Worm (Caenorhabditis elegans): ENCODE data around the gene swt-5.

Gene swt-5

ce11 chrV:9550313-9550712 is 49.1 kb downstream of the swt-5 start, which contains the start of gene ehbp-1:
Gene ehbp-1, plus strand, starts transcription at chrV:9550644.
- TF ChIP-seq nhr-28 (tag; optimal IDR thresholded peaks at IDR 0.05) (no peak), ces-1 (GFP tag; optimal IDR thresholded peaks at IDR 0.05) (peak; percentile 78), unc-120 (tag; optimal IDR thresholded peaks at IDR 0.05; ENCODE audit: poor library complexity, severe bottlenecking) (peak; percentile 58), nhr-12 (tag; optimal IDR thresholded peaks at IDR 0.05) (no peak), mep-1 (tag; optimal IDR thresholded peaks at IDR 0.05) (no peak)
